Fruit fly (Drosophila melanogaster) whole organism, embryonic: ENCODE data around the gene nAChRalpha5.

Source experiments
- Asciz ChIP-seq: fragments of 200-800 bp; sonication (Bioruptor generic); optimal IDR thresholded peaks from 2 replicates; lab custom pipeline; 2017; ENCODE audit warnings: missing biosample characterization, mild to moderate bottlenecking, missing genetic modification characterization, missing genetic modification reagents
- Atf6 ChIP-seq: fragments of 200-800 bp; sonication (Bioruptor generic); IDR thresholded peaks from 2 replicates; pipeline ENCODE4 v1.3.6; 2022; ENCODE audit warnings: missing biosample characterization, missing genetic modification characterization
- CG11723 ChIP-seq: fragments of 200-800 bp; sonication (Bioruptor generic); optimal IDR thresholded peaks from 2 replicates; lab custom pipeline; 2017; ENCODE audit warnings: missing biosample characterization, mild to moderate bottlenecking, missing genetic modification characterization
- CG12104 ChIP-seq: fragments of 200-800 bp; sonication (Bioruptor generic); optimal IDR thresholded peaks from 3 replicates; lab custom pipeline; 2016; ENCODE audit warnings: missing biosample characterization, missing genetic modification characterization
- CG14965 ChIP-seq: fragments of 200-800 bp; sonication (Bioruptor generic); optimal IDR thresholded peaks from 2 replicates; lab custom pipeline; 2016; ENCODE audit warnings: missing biosample characterization, missing genetic modification characterization, borderline replicate concordance
- CG15514 ChIP-seq: fragments of 200-800 bp; sonication (Bioruptor generic); optimal IDR thresholded peaks from 3 replicates; lab custom pipeline; 2017; ENCODE audit warnings: missing biosample characterization, missing genetic modification characterization, mild to moderate bottlenecking, moderate library complexity, missing genetic modification reagents
- CG1603 ChIP-seq: fragments of 200-800 bp; sonication (Bioruptor generic); optimal IDR thresholded peaks from 2 replicates; lab custom pipeline; 2019; ENCODE audit warnings: missing biosample characterization, mild to moderate bottlenecking, missing genetic modification characterization, moderate library complexity
- CG1832 ChIP-seq: fragments of 200-800 bp; sonication (Bioruptor generic); optimal IDR thresholded peaks from 2 replicates; lab custom pipeline; 2017; ENCODE audit warnings: missing biosample characterization, mild to moderate bottlenecking, missing genetic modification characterization, inconsistent platforms
- CG18619 ChIP-seq: fragments of 200-800 bp; sonication (Bioruptor generic); optimal IDR thresholded peaks from 3 replicates; lab custom pipeline; 2017; ENCODE audit warnings: missing biosample characterization, mild to moderate bottlenecking, missing genetic modification characterization
- CG30403 ChIP-seq: fragments of 200-800 bp; sonication (Bioruptor generic); optimal IDR thresholded peaks from 3 replicates; lab custom pipeline; 2016; ENCODE audit warnings: missing biosample characterization, missing genetic modification characterization
- CG5180 ChIP-seq: fragments of 200-800 bp; sonication (Bioruptor generic); optimal IDR thresholded peaks from 3 replicates; lab custom pipeline; 2017; ENCODE audit warnings: missing biosample characterization, missing genetic modification characterization, mild to moderate bottlenecking, moderate library complexity, missing genetic modification reagents
- CG7963 ChIP-seq: fragments of 200-800 bp; sonication (Bioruptor generic); IDR thresholded peaks from 3 replicates; pipeline ENCODE4 v1.3.6; 2022; ENCODE audit warnings: missing biosample characterization, missing genetic modification characterization; ENCODE audit not compliant: partially characterized antibody
- CG8388 ChIP-seq: fragments of 200-800 bp; sonication (Bioruptor generic); optimal IDR thresholded peaks from 2 replicates; lab custom pipeline; 2019; ENCODE audit warnings: missing biosample characterization, mild to moderate bottlenecking, missing genetic modification characterization, moderate library complexity
- Dad ChIP-seq: fragments of 200-800 bp; sonication (Bioruptor generic); optimal IDR thresholded peaks from 3 replicates; lab custom pipeline; 2016; ENCODE audit warnings: missing biosample characterization, missing genetic modification characterization
- E2f1 ChIP-seq: fragments of 200-800 bp; sonication (Bioruptor generic); IDR thresholded peaks from 2 replicates; pipeline ENCODE4 v1.3.6; 2022; ENCODE audit warnings: missing biosample characterization, missing genetic modification characterization
- Elba2 ChIP-seq: fragments of 200-800 bp; sonication (Bioruptor generic); optimal IDR thresholded peaks from 3 replicates; lab custom pipeline; 2016; ENCODE audit warnings: missing biosample characterization, missing genetic modification characterization
- GATAe ChIP-seq: fragments of 200-800 bp; sonication (Bioruptor generic); conservative IDR thresholded peaks from 2 replicates; pipeline ENCODE4 v1.3.6; 2022; ENCODE audit warnings: missing biosample characterization, missing genetic modification characterization
- H2.0 ChIP-seq: fragments of 200-800 bp; sonication (Bioruptor generic); IDR thresholded peaks from 2 replicates; pipeline ENCODE4 v1.3.6; 2022; ENCODE audit warnings: missing biosample characterization, missing genetic modification characterization
- HLH54F ChIP-seq: fragments of 200-800 bp; sonication (Bioruptor generic); optimal IDR thresholded peaks from 3 replicates; lab custom pipeline; 2016; ENCODE audit warnings: missing biosample characterization, missing genetic modification characterization
- Hr78 ChIP-seq, 2 experiments: fragments of 200-800 bp in 1 of 2; fragments of >200 bp in 1 of 2; sonication (Bioruptor generic) in 1 of 2; optimal IDR thresholded peaks; 2 replicates each; lab custom pipeline; 2017 to 2019; ENCODE audit warnings: missing biosample characterization in 2 of 2, missing genetic modification characterization in 2 of 2, mild to moderate bottlenecking in 1 of 2, moderate library complexity in 1 of 2
- Lim3 ChIP-seq: fragments of 200-800 bp; sonication (Bioruptor generic); IDR thresholded peaks from 2 replicates; pipeline ENCODE4 v1.3.6; 2022; ENCODE audit warnings: missing biosample characterization, missing genetic modification characterization
- Lpt ChIP-seq: fragments of >200 bp; optimal IDR thresholded peaks from 2 replicates; lab custom pipeline; 2018; ENCODE audit warnings: missing biosample characterization, missing genetic modification characterization
- Max ChIP-seq: fragments of 200-800 bp; sonication (Bioruptor generic); optimal IDR thresholded peaks from 2 replicates; lab custom pipeline; 2016; ENCODE audit warnings: missing biosample characterization, mild to moderate bottlenecking, missing genetic modification characterization
- Meics ChIP-seq: fragments of 200-800 bp; sonication (Bioruptor generic); optimal IDR thresholded peaks from 2 replicates; lab custom pipeline; 2017; ENCODE audit warnings: missing biosample characterization, mild to moderate bottlenecking, missing genetic modification characterization
- Neu2 ChIP-seq: fragments of 200-800 bp; sonication (Bioruptor generic); optimal IDR thresholded peaks from 3 replicates; lab custom pipeline; 2016; ENCODE audit warnings: missing biosample characterization, missing genetic modification characterization, borderline replicate concordance
- Poxn ChIP-seq: fragments of 200-800 bp; sonication (Bioruptor generic); IDR thresholded peaks from 2 replicates; pipeline ENCODE4 v1.3.6; 2022; ENCODE audit warnings: missing biosample characterization, missing genetic modification characterization
- Side ChIP-seq: fragments of 200-800 bp; sonication (Bioruptor generic); optimal IDR thresholded peaks from 2 replicates; lab custom pipeline; 2016; ENCODE audit warnings: missing biosample characterization, missing genetic modification characterization
- Sox100B ChIP-seq: fragments of 200-800 bp; sonication (Bioruptor generic); optimal IDR thresholded peaks from 3 replicates; lab custom pipeline; 2018; ENCODE audit warnings: missing biosample characterization, mild to moderate bottlenecking, missing genetic modification characterization
- Sox102F ChIP-seq: fragments of 200-800 bp; sonication (Bioruptor generic); optimal IDR thresholded peaks from 2 replicates; lab custom pipeline; 2018; ENCODE audit warnings: missing biosample characterization, mild to moderate bottlenecking, missing genetic modification characterization, moderate library complexity
- Sry-β ChIP-seq: fragments of 200-800 bp; sonication (Bioruptor generic); optimal IDR thresholded peaks from 2 replicates; lab custom pipeline; 2018; ENCODE audit warnings: missing biosample characterization, mild to moderate bottlenecking, missing genetic modification characterization, moderate library complexity
- Taf1 ChIP-seq: fragments of 200-800 bp; sonication (Bioruptor generic); IDR thresholded peaks from 2 replicates; pipeline ENCODE4 v1.3.6; 2022; ENCODE audit warnings: missing biosample characterization, missing genetic modification characterization
- aop ChIP-seq: fragments of 200-800 bp; sonication (Bioruptor generic); IDR thresholded peaks from 2 replicates; pipeline ENCODE4 v1.3.6; 2022; ENCODE audit warnings: missing biosample characterization, missing genetic modification characterization
- cg ChIP-seq: fragments of 200-800 bp; sonication (Bioruptor generic); optimal IDR thresholded peaks from 3 replicates; lab custom pipeline; 2019; ENCODE audit warnings: missing biosample characterization, mild to moderate bottlenecking, missing genetic modification characterization, moderate library complexity
- ci ChIP-seq: fragments of 200-800 bp; sonication (Bioruptor generic); IDR thresholded peaks from 3 replicates; pipeline ENCODE4 v1.3.6; 2022; ENCODE audit warnings: missing biosample characterization, missing genetic modification characterization
- disco-r ChIP-seq: fragments of 200-800 bp; sonication (Bioruptor generic); optimal IDR thresholded peaks from 2 replicates; lab custom pipeline; 2016; ENCODE audit warnings: missing biosample characterization, missing genetic modification characterization
- en ChIP-seq: fragments of 200-800 bp; sonication (Bioruptor generic); optimal IDR thresholded peaks from 2 replicates; lab custom pipeline; 2016; ENCODE audit warnings: missing biosample characterization, missing genetic modification characterization
- esg ChIP-seq: fragments of 200-800 bp; sonication (Bioruptor generic); conservative IDR thresholded peaks from 2 replicates; pipeline ENCODE4 v1.3.6; 2022; ENCODE audit warnings: missing biosample characterization, missing genetic modification characterization
- lov ChIP-seq, 2 experiments: fragments of 200-800 bp in 1 of 2; fragments of >200 bp in 1 of 2; sonication (Bioruptor generic) in 1 of 2; IDR thresholded peaks in 1 of 2; optimal IDR thresholded peaks in 1 of 2; 2 replicates in 1 of 2; 3 replicates in 1 of 2; pipeline versions ENCODE4 v1.3.6 to Lab custom; 2017 to 2022; ENCODE audit warnings: missing biosample characterization in 1 of 2, missing genetic modification characterization in 1 of 2
- mirr ChIP-seq: fragments of 200-800 bp; sonication (Bioruptor generic); optimal IDR thresholded peaks from 3 replicates; lab custom pipeline; 2018; ENCODE audit warnings: missing biosample characterization, mild to moderate bottlenecking, missing genetic modification characterization
- otp ChIP-seq: fragments of 200-800 bp; sonication (Bioruptor generic); IDR thresholded peaks from 3 replicates; pipeline ENCODE4, ENCODE4 v1.3.6; 2022; ENCODE audit warnings: missing biosample characterization, missing genetic modification characterization
- prd ChIP-seq, 3 experiments: fragments of >200 bp in 2 of 3; fragments of 200-800 bp in 1 of 3; sonication (Bioruptor generic) in 1 of 3; optimal IDR thresholded peaks in 2 of 3; IDR thresholded peaks in 1 of 3; 2 replicates in 2 of 3; 3 replicates in 1 of 3; pipeline versions ENCODE4 v1.3.6 to Lab custom; 2017 to 2022; ENCODE audit warnings: missing biosample characterization in 1 of 3, missing genetic modification characterization in 1 of 3
- pzg ChIP-seq: fragments of 200-800 bp; sonication (Bioruptor generic); optimal IDR thresholded peaks from 3 replicates; lab custom pipeline; 2018; ENCODE audit warnings: missing biosample characterization, mild to moderate bottlenecking, missing genetic modification characterization, moderate library complexity
- repo ChIP-seq: fragments of 200-800 bp; sonication (Bioruptor generic); optimal IDR thresholded peaks from 2 replicates; lab custom pipeline; 2016; ENCODE audit warnings: missing biosample characterization, missing genetic modification characterization
- seq ChIP-seq: fragments of 200-800 bp; sonication (Bioruptor generic); IDR thresholded peaks from 2 replicates; pipeline ENCODE4 v1.3.6; 2022; ENCODE audit warnings: missing biosample characterization, missing genetic modification characterization
- trem ChIP-seq: fragments of 200-800 bp; optimal IDR thresholded peaks from 3 replicates; lab custom pipeline; 2019; ENCODE audit warnings: missing biosample characterization, mild to moderate bottlenecking, missing genetic modification characterization, moderate library complexity
- trh ChIP-seq: fragments of 200-800 bp; sonication (Bioruptor generic); optimal IDR thresholded peaks from 2 replicates; lab custom pipeline; 2016; ENCODE audit warnings: missing biosample characterization, missing genetic modification characterization
- unpg ChIP-seq: fragments of 200-800 bp; sonication (Bioruptor generic); optimal IDR thresholded peaks from 3 replicates; lab custom pipeline; 2018; ENCODE audit warnings: missing biosample characterization, mild to moderate bottlenecking, missing genetic modification characterization, moderate library complexity
- wek ChIP-seq: fragments of 200-800 bp; sonication (Bioruptor generic); optimal IDR thresholded peaks from 3 replicates; lab custom pipeline; 2018; ENCODE audit warnings: missing biosample characterization, mild to moderate bottlenecking, missing genetic modification characterization, moderate library complexity

Gene nAChRalpha5

dm6 chr2L:14024051-14024745 is 15.8 kb upstream of the nAChRalpha5 start (continued):
- peak; percentile 85 for TF ChIP-seq Poxn (GFP tag; lab: Robert Waterston, UW)
- peak; percentile 100 for TF ChIP-seq wek
- TF ChIP-seq H2.0 (GFP tag; lab: Robert Waterston, UW) = peak; percentile 95
- no peak for TF ChIP-seq Lpt (GFP tag; lab: Kevin White, UChicago)
- peak; percentile 96 for TF ChIP-seq CG8388 (GFP tag; lab: Kevin White, UChicago)
- peak; percentile 96 for TF ChIP-seq CG14965 (GFP tag; lab: Kevin White, UChicago)
- TF ChIP-seq aop (GFP tag; lab: Robert Waterston, UW) = peak; percentile 92
- peak; percentile 98 for TF ChIP-seq unpg (GFP tag; lab: Kevin White, UChicago)
- peak; percentile 81 for TF ChIP-seq esg (GFP tag; lab: Robert Waterston, UW)
- TF ChIP-seq Meics (GFP tag; lab: Kevin White, UChicago) = peak; percentile 99
- no peak for TF ChIP-seq CG1832 (GFP tag; lab: Kevin White, UChicago)
- TF ChIP-seq Taf1 (GFP tag; lab: Robert Waterston, UW) = peak; percentile 93
- peak; percentile 100 for TF ChIP-seq CG11723
- peak; percentile 97 for TF ChIP-seq E2f1 (GFP tag; lab: Robert Waterston, UW)
- TF ChIP-seq otp = peak; percentile 100
- peak; percentile 91 for TF ChIP-seq Lim3 (GFP tag; lab: Robert Waterston, UW)
- TF ChIP-seq ci = peak; percentile 100
- TF ChIP-seq Sry-β (GFP tag; lab: Kevin White, UChicago) = peak; percentile 85
- TF ChIP-seq CG12104 = peak; percentile 100
- TF ChIP-seq mirr (GFP tag; lab: Kevin White, UChicago) = peak; percentile 100
- peak; percentile 99 for TF ChIP-seq Sox102F
- TF ChIP-seq trh (GFP tag; lab: Kevin White, UChicago) = peak; percentile 100
- peak; percentile 99 for TF ChIP-seq Atf6 (GFP tag; lab: Robert Waterston, UW)
- TF ChIP-seq prd (optimal IDR thresholded peaks at IDR 0.05; lab: Kevin White, UChicago) = no peak
- TF ChIP-seq prd (GFP tag; IDR thresholded peaks at IDR 0.05; lab: Robert Waterston, UW) = peak; percentile 95
- peak; percentile 99 for TF ChIP-seq seq (GFP tag; lab: Robert Waterston, UW)
- TF ChIP-seq repo (GFP tag; lab: Kevin White, UChicago) = peak; percentile 99
- peak; percentile 50 for TF ChIP-seq pzg (GFP tag; lab: Kevin White, UChicago)
- peak; percentile 99 for TF ChIP-seq en
- no peak for TF ChIP-seq CG7963
- peak; percentile 97 for TF ChIP-seq GATAe (GFP tag; lab: Robert Waterston, UW)
- TF ChIP-seq trem (tag; lab: Kevin White, UChicago) = peak; percentile 93
- peak; percentile 98 for TF ChIP-seq Max (GFP tag; lab: Kevin White, UChicago)
- TF ChIP-seq Hr78 (GFP tag; optimal IDR thresholded peaks at IDR 0.05; lab: Kevin White, UChicago) = peak in 1 of 2 experiments; percentile 82
- TF ChIP-seq CG30403 (GFP tag; lab: Kevin White, UChicago) = peak; percentile 92
- peak; percentile 100 for TF ChIP-seq Side
- TF ChIP-seq CG15514 (GFP tag; lab: Kevin White, UChicago) = peak; percentile 96
- no peak for TF ChIP-seq lov (optimal IDR thresholded peaks at IDR 0.05; lab: Kevin White, UChicago)
- TF ChIP-seq lov (GFP tag; IDR thresholded peaks at IDR 0.05; lab: Robert Waterston, UW) = peak; percentile 99
- TF ChIP-seq CG1603 (tag; lab: Kevin White, UChicago) = peak; percentile 99
- TF ChIP-seq HLH54F (GFP tag; lab: Kevin White, UChicago) = peak; percentile 96
- peak; percentile 100 for TF ChIP-seq Sox100B (GFP tag; lab: Kevin White, UChicago)
- peak; percentile 96 for TF ChIP-seq CG5180
- TF ChIP-seq cg (GFP tag; lab: Kevin White, UChicago) = peak; percentile 93
- TF ChIP-seq CG18619 (GFP tag; lab: Kevin White, UChicago) = peak; percentile 100
- peak; percentile 98 for TF ChIP-seq Dad (GFP tag; lab: Kevin White, UChicago)
- TF ChIP-seq Elba2 (GFP tag; lab: Kevin White, UChicago) = peak; percentile 0
- TF ChIP-seq Asciz = peak; percentile 100
- TF ChIP-seq disco-r (GFP tag; lab: Kevin White, UChicago) = peak; percentile 99
- peak; percentile 94 for TF ChIP-seq Neu2 (GFP tag; lab: Kevin White, UChicago)
